Worm (Caenorhabditis elegans): ENCODE measurements around the gene K02E2.7.

DNA sequence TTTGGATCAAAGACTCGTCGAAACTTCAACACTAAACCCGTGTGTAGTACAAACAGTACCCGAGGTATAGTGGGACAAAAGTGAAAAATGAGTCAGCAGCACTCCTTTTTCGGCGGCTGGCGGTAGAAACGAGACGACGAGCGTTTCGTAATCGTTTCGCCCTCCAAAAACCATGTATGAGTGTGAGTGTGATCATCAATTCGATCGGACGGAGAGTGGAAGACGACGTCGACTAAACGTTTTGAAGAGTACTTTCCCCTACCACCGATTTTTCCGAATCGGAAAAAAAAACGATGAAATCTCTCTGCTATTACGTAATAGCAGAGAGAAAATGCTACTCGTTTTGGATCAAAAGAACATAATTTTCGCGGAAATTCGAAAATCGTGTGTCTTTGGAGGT is 28.6 kb upstream of the K02E2.7 start:
- TF ChIP-seq ama-1 (optimal IDR thresholded peaks at IDR 0.05) (no peak), tra-4 (tag; optimal IDR thresholded peaks at IDR 0.05) (no peak), scrt-1 (GFP tag; IDR thresholded peaks at IDR 0.05) (no peak), hnd-1 (tag; optimal IDR thresholded peaks at IDR 0.05) (no peak), flt-1 (GFP tag; IDR thresholded peaks at IDR 0.05) (no peak), F13C5.2 (tag; optimal IDR thresholded peaks at IDR 0.05) (no peak), hmbx-1 (tag; optimal IDR thresholded peaks at IDR 0.05) (no peak), pes-1 (GFP tag; IDR thresholded peaks at IDR 0.05) (no peak), tbx-37 (GFP tag; conservative IDR thresholded peaks at IDR 0.05) (no peak), ceh-36 (tag; optimal IDR thresholded peaks at IDR 0.05) (no peak), aly-1 (tag; optimal IDR thresholded peaks at IDR 0.05) (no peak), sea-1 (GFP tag; conservative IDR thresholded peaks at IDR 0.05) (no peak)

All from whole organism, early embryonic.